Fruit fly (Drosophila melanogaster): Measurements from ENCODE around the gene CG14000.

Gene CG14000

dm6 chr2L:5910189-5910588 lies at the start of gene CG14000:
TSS of gene CG14000 (minus strand) at chr2L:5910289.
- TF ChIP-seq rgr (GFP tag; optimal IDR thresholded peaks at IDR 0.05): no peak
- TF ChIP-seq ey (GFP tag; optimal IDR thresholded peaks at IDR 0.05): no peak
- no peak for TF ChIP-seq CrebA (GFP tag; optimal IDR thresholded peaks at IDR 0.05; ENCODE audit: borderline replicate concordance)
- no peak for TF ChIP-seq Vsx2 (GFP tag; optimal IDR thresholded peaks at IDR 0.05; ENCODE audit: partially characterized antibody)
- TF ChIP-seq Rel (GFP tag; optimal IDR thresholded peaks at IDR 0.05): no peak
- TF ChIP-seq Rel (tag; optimal IDR thresholded peaks at IDR 0.05): no peak
- no peak for TF ChIP-seq brk (GFP tag; optimal IDR thresholded peaks at IDR 0.05)
- TF ChIP-seq Hr78 (GFP tag; optimal IDR thresholded peaks at IDR 0.05): no peak

- no peak for TF ChIP-seq CG9705 (GFP tag; optimal IDR thresholded peaks at IDR 0.05)
- no peak for TF ChIP-seq sv (GFP tag; optimal IDR thresholded peaks at IDR 0.05)
- TF ChIP-seq Dfd (GFP tag; optimal IDR thresholded peaks at IDR 0.05): no peak
- no peak for TF ChIP-seq foxo (GFP tag; optimal IDR thresholded peaks at IDR 0.05)
- no peak for TF ChIP-seq N (GFP tag; optimal IDR thresholded peaks at IDR 0.05)
- no peak for TF ChIP-seq Sp1 (GFP tag; optimal IDR thresholded peaks at IDR 0.05)
- TF ChIP-seq Hnf4 (GFP tag; optimal IDR thresholded peaks at IDR 0.05): no peak
Observed at dm6 chr2L:5958581-5959177, 48.6 kb upstream of the CG14000 start, which contains the start of gene Vm26Ac. TSS of gene Vm26Ac (minus strand) at chr2L:5958631.

DNA sequence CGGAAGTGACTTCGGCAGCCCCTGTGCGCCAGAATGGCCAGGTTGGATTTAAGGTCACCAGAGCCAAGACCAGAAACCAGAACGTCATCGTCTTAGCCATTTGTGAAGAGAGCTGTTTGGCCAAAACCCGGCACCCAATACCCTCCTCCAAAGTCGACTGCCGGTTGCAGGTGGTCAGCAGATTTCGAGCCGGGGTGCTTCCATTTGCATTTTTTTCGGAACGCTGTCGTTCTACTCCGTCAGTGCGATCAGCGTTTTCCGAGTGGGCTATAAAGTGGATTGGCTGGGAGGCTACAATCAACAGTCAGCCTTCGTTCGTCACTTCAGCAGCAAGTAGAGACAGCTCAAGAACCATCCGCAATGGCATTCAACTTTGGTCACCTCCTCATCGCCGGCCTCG lies 46.6 kb upstream of the CG14000 start, which contains the start of the genes CG13998 and Vm26Ab:
CG13998 (minus strand) TSS at position 114 of the 400 bp plus-strand sequence.
Vm26Ab (plus strand) TSS at position 299 of the 400 bp plus-strand sequence.
- no peak for TF ChIP-seq h (GFP tag; optimal IDR thresholded peaks at IDR 0.05)
- no peak for TF ChIP-seq N (GFP tag; optimal IDR thresholded peaks at IDR 0.05)
- TF ChIP-seq woc (GFP tag; optimal IDR thresholded peaks at IDR 0.05): no peak
- TF ChIP-seq sage (GFP tag; optimal IDR thresholded peaks at IDR 0.05): no peak

dm6 chr2L:5956153-5956552 lies 46.1 kb upstream of the CG14000 start, which contains the start of gene CG13999:
TSS of gene CG13999 (minus strand) at chr2L:5956466.
- TF ChIP-seq Jra (GFP tag; optimal IDR thresholded peaks at IDR 0.05): no peak
- TF ChIP-seq GATAd (GFP tag; optimal IDR thresholded peaks at IDR 0.05): no peak
- TF ChIP-seq tai (GFP tag; optimal IDR thresholded peaks at IDR 0.05): no peak
- TF ChIP-seq Myc (optimal IDR thresholded peaks at IDR 0.05): no peak
- TF ChIP-seq Hr78 (GFP tag; optimal IDR thresholded peaks at IDR 0.05): no peak
- TF ChIP-seq OdsH (GFP tag; optimal IDR thresholded peaks at IDR 0.05): no peak
- no peak for TF ChIP-seq ey (GFP tag; optimal IDR thresholded peaks at IDR 0.05)
- TF ChIP-seq h (GFP tag; optimal IDR thresholded peaks at IDR 0.05): no peak
- TF ChIP-seq dsf (GFP tag; optimal IDR thresholded peaks at IDR 0.05; ENCODE audit: borderline replicate concordance): no peak
- TF ChIP-seq woc (GFP tag; optimal IDR thresholded peaks at IDR 0.05): no peak
- TF ChIP-seq br (GFP tag; optimal IDR thresholded peaks at IDR 0.05): no peak
- no peak for TF ChIP-seq Vsx2 (GFP tag; optimal IDR thresholded peaks at IDR 0.05; ENCODE audit: partially characterized antibody)
- no peak for TF ChIP-seq N (GFP tag; optimal IDR thresholded peaks at IDR 0.05)
- no peak for TF ChIP-seq psq (GFP tag; optimal IDR thresholded peaks at IDR 0.05)
- no peak for TF ChIP-seq dmrt93B (GFP tag; optimal IDR thresholded peaks at IDR 0.05)
- TF ChIP-seq foxo (GFP tag; optimal IDR thresholded peaks at IDR 0.05): no peak
- no peak for TF ChIP-seq usp (GFP tag; optimal IDR thresholded peaks at IDR 0.05)
- TF ChIP-seq CG32264 (GFP tag; optimal IDR thresholded peaks at IDR 0.05): no peak
- TF ChIP-seq Rel (GFP tag; optimal IDR thresholded peaks at IDR 0.05): no peak
- no peak for TF ChIP-seq Rel (tag; optimal IDR thresholded peaks at IDR 0.05)

DNA sequence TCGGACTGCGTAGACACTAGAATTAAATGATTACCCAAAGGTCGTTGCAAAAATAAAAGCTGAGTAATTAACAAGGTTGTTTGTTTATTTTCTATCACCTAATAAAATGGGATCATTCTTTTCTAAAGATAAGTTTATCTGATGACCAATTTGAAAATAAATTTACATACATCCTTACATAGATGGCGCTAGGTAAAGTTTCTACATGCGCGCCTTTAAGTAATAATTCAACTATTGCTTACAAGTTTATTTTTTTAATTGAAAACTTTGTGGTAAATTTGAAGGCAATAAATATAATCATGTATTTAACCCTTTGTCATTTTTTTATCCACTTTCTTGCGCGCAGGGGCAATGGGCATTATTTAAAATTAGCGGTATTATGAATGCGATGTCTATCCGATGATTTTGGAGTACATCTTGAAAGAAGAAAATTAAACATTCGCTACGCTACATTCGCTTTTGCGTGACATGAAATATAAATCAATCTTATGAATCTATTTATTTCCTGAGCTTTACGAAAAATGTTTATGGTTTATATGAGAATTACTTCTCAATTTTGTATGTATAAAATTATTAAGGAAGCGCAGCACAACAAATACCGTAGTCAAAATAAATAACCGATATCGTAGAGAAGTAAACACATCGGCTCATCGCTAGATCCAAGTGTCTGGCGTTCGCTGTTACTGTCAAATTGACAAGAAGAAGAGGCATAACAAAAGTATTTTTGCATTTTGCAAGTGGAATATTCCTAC lies 38.9 kb upstream of the CG14000 start, which contains the start of gene CG9044:
CG9044 (plus strand) TSS at position 676 of the 752 bp plus-strand sequence.
- TF ChIP-seq CG32264 (GFP tag; optimal IDR thresholded peaks at IDR 0.05): no peak
- no peak for TF ChIP-seq Sp1 (GFP tag; optimal IDR thresholded peaks at IDR 0.05)
- TF ChIP-seq dsf (GFP tag; optimal IDR thresholded peaks at IDR 0.05; ENCODE audit: borderline replicate concordance): peak; percentile 76
- TF ChIP-seq Hr83 (GFP tag; optimal IDR thresholded peaks at IDR 0.05; ENCODE audit: poor library complexity, severe bottlenecking): peak; percentile 38
- no peak for TF ChIP-seq Hnf4 (GFP tag; optimal IDR thresholded peaks at IDR 0.05)
- TF ChIP-seq OdsH (GFP tag; optimal IDR thresholded peaks at IDR 0.05): peak; percentile 32
- peak; percentile 35 for TF ChIP-seq GATAd (GFP tag; optimal IDR thresholded peaks at IDR 0.05)
- TF ChIP-seq CG9705 (GFP tag; optimal IDR thresholded peaks at IDR 0.05): peak; percentile 35
- peak; percentile 54 for TF ChIP-seq psq (GFP tag; optimal IDR thresholded peaks at IDR 0.05)
- peak; percentile 71 for TF ChIP-seq HLH106 (tag; optimal IDR thresholded peaks at IDR 0.05)
- TF ChIP-seq Vsx2 (GFP tag; optimal IDR thresholded peaks at IDR 0.05; ENCODE audit: partially characterized antibody): no peak
- TF ChIP-seq ey (GFP tag; optimal IDR thresholded peaks at IDR 0.05): peak; percentile 70
- peak; percentile 92 for TF ChIP-seq woc (GFP tag; optimal IDR thresholded peaks at IDR 0.05)
- peak; percentile 77 for TF ChIP-seq h (GFP tag; optimal IDR thresholded peaks at IDR 0.05)
- TF ChIP-seq Jra (GFP tag; optimal IDR thresholded peaks at IDR 0.05): peak; percentile 49
- no peak for TF ChIP-seq Dfd (GFP tag; optimal IDR thresholded peaks at IDR 0.05)

Data from whole organism, wandering third instar larva.